Worm (Caenorhabditis elegans): Measurements from ENCODE around the gene ZK809.9.

DNA sequence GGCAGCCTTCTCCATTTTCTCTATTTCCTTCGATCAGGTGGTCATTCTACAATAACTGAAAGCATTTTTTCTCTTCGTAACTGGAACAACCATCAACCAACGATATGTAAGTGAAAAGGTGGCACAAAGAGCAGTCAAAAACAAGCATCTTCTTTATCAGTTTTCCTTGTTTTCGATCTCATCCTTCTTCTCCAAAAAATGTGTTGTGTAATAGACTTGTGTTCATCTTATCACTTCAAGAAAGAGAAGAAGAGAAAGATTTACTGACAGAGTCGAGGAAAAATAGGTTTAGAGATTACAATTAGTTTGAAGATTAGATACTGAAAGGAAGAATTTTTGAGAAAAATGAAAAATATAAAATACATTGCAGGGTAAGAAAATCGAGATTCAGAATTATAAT lies 19.8 kb upstream of the ZK809.9 start:
- TF ChIP-seq dao-5 (tag; optimal IDR thresholded peaks at IDR 0.05): no peak
- no peak for TF ChIP-seq him-1 (tag; optimal IDR thresholded peaks at IDR 0.05)
